Comparison of ENCODE assay signal across 1 fruit fly cellular context in genomic region chr3R:21184373-21185132, dm6.
TF ChIP-seq lines count a peak whose summit lies in the region.

No protein-coding gene starts in this region.

TF ChIP-seq in whole organism, embryonic, 481 proteins besides CTCF, POLR2A, EP300 and RAD21 (continued from another document):
- TF ChIP-seq Hr51 (GFP tag; optimal IDR thresholded peaks at IDR 0.05; lab: Kevin White, UChicago), result peak; percentile 63 to 73
- TF ChIP-seq corto (GFP tag; optimal IDR thresholded peaks at IDR 0.05; lab: Kevin White, UChicago), result no peak
- TF ChIP-seq CG8924 (tag; optimal IDR thresholded peaks at IDR 0.05; lab: Kevin White, UChicago), result peak; percentile 39
- no peak for TF ChIP-seq Doc2 (GFP tag; IDR thresholded peaks at IDR 0.05; lab: Robert Waterston, UW)
- peak; percentile 95 for TF ChIP-seq Lpt (GFP tag; optimal IDR thresholded peaks at IDR 0.05; lab: Kevin White, UChicago)
- peak; percentile 70 for TF ChIP-seq ems (GFP tag; optimal IDR thresholded peaks at IDR 0.05; lab: Kevin White, UChicago)
- peak; percentile 83 for TF ChIP-seq CG15514 (GFP tag; optimal IDR thresholded peaks at IDR 0.05; lab: Kevin White, UChicago)
- TF ChIP-seq Awh (GFP tag; IDR thresholded peaks at IDR 0.05; lab: Robert Waterston, UW), result 0 out of 2 replicates have a peak, but pooled peaks have one; percentile 39
- peak; percentile 78 to 79 for TF ChIP-seq dpn (GFP tag; optimal IDR thresholded peaks at IDR 0.05; lab: Kevin White, UChicago)
- TF ChIP-seq GATAe (GFP tag; conservative IDR thresholded peaks at IDR 0.05; lab: Robert Waterston, UW), result 0 out of 2 replicates have a peak, but pooled peaks have one; percentile 11
- peak; percentile 38; the same call in 1 of the 2 replicates for TF ChIP-seq ham (GFP tag; IDR thresholded peaks at IDR 0.05; lab: Robert Waterston, UW)
- peak; percentile 70; the same call in 2 of the 3 replicates for TF ChIP-seq ase (GFP tag; IDR thresholded peaks at IDR 0.05; lab: Robert Waterston, UW)
- peak; percentile 37 for TF ChIP-seq YL-1 (GFP tag; optimal IDR thresholded peaks at IDR 0.05; lab: Kevin White, UChicago)
- no peak for TF ChIP-seq ac (GFP tag; optimal IDR thresholded peaks at IDR 0.05; lab: Kevin White, UChicago)
- TF ChIP-seq CG18011 (GFP tag; optimal IDR thresholded peaks at IDR 0.05; lab: Kevin White, UChicago), result peak; percentile 53
- peak; percentile 67 for TF ChIP-seq mam (GFP tag; optimal IDR thresholded peaks at IDR 0.05; lab: Kevin White, UChicago)
- TF ChIP-seq CG10654 (GFP tag; optimal IDR thresholded peaks at IDR 0.05; lab: Kevin White, UChicago), result peak; percentile 34
- TF ChIP-seq Atf6 (GFP tag; IDR thresholded peaks at IDR 0.05; lab: Robert Waterston, UW), result peak; percentile 63
- peak; percentile 27 for TF ChIP-seq org-1 (GFP tag; optimal IDR thresholded peaks at IDR 0.05; lab: Kevin White, UChicago)
- TF ChIP-seq CG10959 (GFP tag; IDR thresholded peaks at IDR 0.05; lab: Robert Waterston, UW), result peak; percentile 69
- peak; percentile 64 for TF ChIP-seq Oaz (GFP tag; IDR thresholded peaks at IDR 0.05; lab: Robert Waterston, UW)
- TF ChIP-seq her (GFP tag; optimal IDR thresholded peaks at IDR 0.05; lab: Kevin White, UChicago), result peak; percentile 62
- peak; percentile 60; the same call in 1 of the 2 replicates for TF ChIP-seq CG42726 (GFP tag; IDR thresholded peaks at IDR 0.05; lab: Robert Waterston, UW; ENCODE audit: partially characterized antibody)
- peak; percentile 82 for TF ChIP-seq Bdp1 (GFP tag; optimal IDR thresholded peaks at IDR 0.05; lab: Kevin White, UChicago)
- 0 out of 2 replicates have a peak, but pooled peaks have one; percentile 20 for TF ChIP-seq MBD-R2 (GFP tag; IDR thresholded peaks at IDR 0.05; lab: Robert Waterston, UW)
- TF ChIP-seq fru (optimal IDR thresholded peaks at IDR 0.05; lab: Kevin White, UChicago), result no peak
- TF ChIP-seq CG12942 (GFP tag; optimal IDR thresholded peaks at IDR 0.05; lab: Kevin White, UChicago), result peak; percentile 40
- TF ChIP-seq CG3726 (GFP tag; IDR thresholded peaks at IDR 0.05; lab: Robert Waterston, UW), result 0 out of 3 replicates have a peak, but pooled peaks have one; percentile 55
- peak; percentile 77 for TF ChIP-seq CG13624 (GFP tag; optimal IDR thresholded peaks at IDR 0.05; lab: Kevin White, UChicago)
- no peak for TF ChIP-seq unc-4 (GFP tag; IDR thresholded peaks at IDR 0.05; lab: Robert Waterston, UW; ENCODE audit: partially characterized antibody)
- TF ChIP-seq crc (GFP tag; optimal IDR thresholded peaks at IDR 0.05; lab: Kevin White, UChicago), result peak; percentile 29
- TF ChIP-seq cato (GFP tag; optimal IDR thresholded peaks at IDR 0.05; lab: Kevin White, UChicago; ENCODE audit: borderline replicate concordance), result peak; percentile 62
- TF ChIP-seq CG17385 (GFP tag; optimal IDR thresholded peaks at IDR 0.05; lab: Kevin White, UChicago), result peak; percentile 60
- peak; percentile 77 for TF ChIP-seq CG5245 (GFP tag; optimal IDR thresholded peaks at IDR 0.05; lab: Kevin White, UChicago)
- peak; percentile 82 for TF ChIP-seq zen (tag; optimal IDR thresholded peaks at IDR 0.05; lab: Kevin White, UChicago)
- TF ChIP-seq CG16815 (GFP tag; optimal IDR thresholded peaks at IDR 0.05; lab: Kevin White, UChicago), result peak; percentile 58
- peak; percentile 79 for TF ChIP-seq CG12659 (GFP tag; optimal IDR thresholded peaks at IDR 0.05; lab: Kevin White, UChicago)
TF ChIP-seq in whole organism, embryonic: peak in this region for 375.
